Fruit fly (Drosophila melanogaster) whole organism, prepupa: ENCODE results near the gene Agxt.

Experiments used
- CG10631 ChIP-seq: fragments of 200-800 bp; sonication (Bioruptor generic); optimal IDR thresholded peaks from 2 replicates; lab custom pipeline; 2016; ENCODE audit warnings: missing biosample characterization, missing genetic modification characterization
- CG6792 ChIP-seq: fragments of 200-800 bp; sonication (Bioruptor generic); optimal IDR thresholded peaks from 3 replicates; lab custom pipeline; 2016; ENCODE audit warnings: missing biosample characterization, missing genetic modification characterization
- fd85E ChIP-seq: fragments of 200-800 bp; sonication (Bioruptor generic); optimal IDR thresholded peaks from 3 replicates; lab custom pipeline; 2016; ENCODE audit warnings: missing biosample characterization, missing genetic modification characterization

DNA sequence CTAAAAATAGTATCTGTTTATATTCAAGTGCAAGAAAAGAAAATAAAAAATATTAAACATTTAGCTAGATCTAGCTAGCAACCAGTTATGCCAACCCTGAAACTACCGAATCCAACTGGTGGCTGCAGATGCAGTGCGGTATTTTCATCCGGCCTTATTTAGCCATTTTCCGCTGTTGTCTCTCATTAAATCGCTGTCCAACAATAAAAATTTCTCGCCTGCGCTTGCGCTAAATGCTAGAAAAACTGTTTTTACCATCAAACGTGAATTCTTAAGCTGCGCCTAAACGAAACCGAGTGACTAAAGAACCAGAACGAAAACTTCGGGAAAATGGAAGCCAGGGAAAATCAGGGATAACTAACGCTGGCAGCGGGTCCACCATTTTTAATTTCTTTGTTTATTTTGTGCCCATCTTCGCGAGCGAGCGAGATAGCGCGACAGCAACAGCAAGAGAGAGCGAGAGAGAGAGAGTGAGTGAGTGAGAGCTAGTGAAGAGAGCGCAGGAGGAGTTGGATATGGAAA is 5.1 kb downstream of the Agxt start, which contains the start of gene dx:
- TF ChIP-seq CG10631 (GFP tag; lab: Kevin White, UChicago) (no peak), CG6792 (GFP tag; lab: Kevin White, UChicago) (no peak), fd85E (GFP tag; lab: Kevin White, UChicago) (no peak)
